Worm (Caenorhabditis elegans) whole organism, midembryonic: ENCODE data around the gene F14H3.4.

ENCODE experiments used
- T22C8.4 ChIP-seq: fragments of 200-800 bp; sonication (Bioruptor generic); IDR thresholded peaks from 2 replicates; pipeline ENCODE4 v1.3.6; 2022; ENCODE audit warnings: missing genetic modification characterization, missing compliant biosample characterization
- cog-1 ChIP-seq: sonication (generic microtip); optimal IDR thresholded peaks from 2 replicates; lab custom pipeline; 2016; ENCODE audit warnings: missing genetic modification characterization, missing compliant biosample characterization
- flt-1 ChIP-seq: fragments of 200-800 bp; sonication (Bioruptor generic); IDR thresholded peaks from 2 replicates; pipeline ENCODE4 v1.3.6; 2022; ENCODE audit warnings: missing genetic modification characterization, missing compliant biosample characterization
- klf-2 ChIP-seq: fragments of 200-800 bp; sonication (Bioruptor generic); conservative IDR thresholded peaks from 2 replicates; pipeline ENCODE4 v1.3.6; 2022; ENCODE audit warnings: missing genetic modification reagents, missing genetic modification characterization, missing compliant biosample characterization
- med-1 ChIP-seq: sonication (generic microtip); optimal IDR thresholded peaks from 2 replicates; lab custom pipeline; 2017; ENCODE audit warnings: missing genetic modification characterization, mild to moderate bottlenecking, missing compliant biosample characterization, antibody characterized with exemption, missing genetic modification reagents; ENCODE audit not compliant: insufficient read depth
- ref-1 ChIP-seq: fragments of 200-800 bp; sonication (Bioruptor generic); conservative IDR thresholded peaks from 2 replicates; pipeline ENCODE4 v1.3.6; 2022; ENCODE audit warnings: missing genetic modification reagents, missing genetic modification characterization, missing compliant biosample characterization
- tab-1 ChIP-seq: fragments of 200-800 bp; sonication (Bioruptor generic); IDR thresholded peaks from 2 replicates; pipeline ENCODE4 v1.3.6; 2022; ENCODE audit warnings: missing genetic modification characterization, missing compliant biosample characterization
- ztf-23 ChIP-seq: fragments of 200-800 bp; sonication (Bioruptor generic); IDR thresholded peaks from 2 replicates; pipeline ENCODE4 v1.3.6; 2022; ENCODE audit warnings: missing genetic modification reagents, missing genetic modification characterization, missing compliant biosample characterization
- ztf-29 ChIP-seq: fragments of 200-800 bp; sonication (Bioruptor generic); IDR thresholded peaks from 2 replicates; pipeline ENCODE4 v1.3.6; 2022; ENCODE audit warnings: missing genetic modification reagents, missing genetic modification characterization, missing compliant biosample characterization

Gene F14H3.4

ce11 chrV:16041412-16041811, 13.5 kb downstream of the F14H3.4 start:
- TF ChIP-seq flt-1 (GFP tag; lab: Robert Waterston, UW), result no peak
- TF ChIP-seq klf-2 (GFP tag; lab: Robert Waterston, UW), result no peak
- no peak for TF ChIP-seq ztf-23

ce11 chrV:16040848-16041247, 14.0 kb downstream of the F14H3.4 start:
- TF ChIP-seq flt-1 (GFP tag; lab: Robert Waterston, UW), result peak; percentile 25

- TF ChIP-seq T22C8.4 (GFP tag; lab: Robert Waterston, UW) (peak; percentile 12; the same call in 1 of the 2 replicates), ref-1 (GFP tag; lab: Robert Waterston, UW) (0 out of 2 replicates have a peak, but pooled peaks have one; percentile 7), cog-1 (tag; lab: Kevin White, UChicago) (peak; percentile 31), ztf-29 (GFP tag; lab: Robert Waterston, UW) (peak; percentile 76), flt-1 (GFP tag; lab: Robert Waterston, UW) (peak; percentile 64; the same call in 1 of the 2 replicates)
Observed at ce11 chrV:16040140-16040827, 14.6 kb downstream of the F14H3.4 start, which contains the start of the genes his-4 and his-3. TSS of gene his-4 (minus strand) at chrV:16040515. TSS of gene his-3 (plus strand) at chrV:16040808.

- TF ChIP-seq tab-1 (GFP tag; lab: Robert Waterston, UW) (no peak), ref-1 (GFP tag; lab: Robert Waterston, UW) (no peak), T22C8.4 (GFP tag; lab: Robert Waterston, UW) (no peak), flt-1 (GFP tag; lab: Robert Waterston, UW) (no peak), med-1 (GFP tag; lab: Kevin White, UChicago) (no peak), ztf-23 (no peak), cog-1 (tag; lab: Kevin White, UChicago) (no peak), ztf-29 (GFP tag; lab: Robert Waterston, UW) (no peak), klf-2 (GFP tag; lab: Robert Waterston, UW) (no peak)
Observed at ce11 chrV:16036166-16036565, 18.7 kb downstream of the F14H3.4 start, which contains the start of gene T10C6.10. TSS of gene T10C6.10 (plus strand) at chrV:16036413.

ce11 chrV:16033491-16033890, 21.4 kb downstream of the F14H3.4 start:
- TF ChIP-seq flt-1 (GFP tag; lab: Robert Waterston, UW) (no peak), tab-1 (GFP tag; lab: Robert Waterston, UW) (no peak), med-1 (GFP tag; lab: Kevin White, UChicago) (no peak), T22C8.4 (GFP tag; lab: Robert Waterston, UW) (no peak), ref-1 (GFP tag; lab: Robert Waterston, UW) (no peak), ztf-23 (no peak), ztf-29 (GFP tag; lab: Robert Waterston, UW) (no peak), klf-2 (GFP tag; lab: Robert Waterston, UW) (no peak), cog-1 (tag; lab: Kevin White, UChicago) (no peak)

- TF ChIP-seq cog-1 (tag; lab: Kevin White, UChicago) (no peak), klf-2 (GFP tag; lab: Robert Waterston, UW) (no peak), T22C8.4 (GFP tag; lab: Robert Waterston, UW) (no peak), ztf-23 (no peak), flt-1 (GFP tag; lab: Robert Waterston, UW) (no peak), tab-1 (GFP tag; lab: Robert Waterston, UW) (no peak), med-1 (GFP tag; lab: Kevin White, UChicago) (no peak), ref-1 (GFP tag; lab: Robert Waterston, UW) (no peak), ztf-29 (GFP tag; lab: Robert Waterston, UW) (no peak)
Observed at ce11 chrV:16032761-16033160, 22.1 kb downstream of the F14H3.4 start, which contains the start of gene T10C6.16. TSS of gene T10C6.16 (minus strand) at chrV:16033005.

- TF ChIP-seq flt-1 (GFP tag; lab: Robert Waterston, UW), result no peak
- no peak for TF ChIP-seq ztf-23
- TF ChIP-seq klf-2 (GFP tag; lab: Robert Waterston, UW), result no peak
Observed at ce11 chrV:16031571-16031970, 23.3 kb downstream of the F14H3.4 start, which contains the start of gene T10C6.7. TSS of gene T10C6.7 (minus strand) at chrV:16031713.

- TF ChIP-seq cog-1 (tag; lab: Kevin White, UChicago), result no peak
- no peak for TF ChIP-seq ztf-23
- TF ChIP-seq T22C8.4 (GFP tag; lab: Robert Waterston, UW), result no peak
- no peak for TF ChIP-seq klf-2 (GFP tag; lab: Robert Waterston, UW)
- no peak for TF ChIP-seq ref-1 (GFP tag; lab: Robert Waterston, UW)
- no peak for TF ChIP-seq tab-1 (GFP tag; lab: Robert Waterston, UW)
- no peak for TF ChIP-seq flt-1 (GFP tag; lab: Robert Waterston, UW)
- TF ChIP-seq med-1 (GFP tag; lab: Kevin White, UChicago), result no peak
- no peak for TF ChIP-seq ztf-29 (GFP tag; lab: Robert Waterston, UW)
Observed at ce11 chrV:16029237-16029636, 25.6 kb downstream of the F14H3.4 start.

- TF ChIP-seq ztf-29 (GFP tag; lab: Robert Waterston, UW) (no peak), tab-1 (GFP tag; lab: Robert Waterston, UW) (0 out of 2 replicates have a peak, but pooled peaks have one; percentile 39)
Observed at ce11 chrV:16024917-16025316, 30.0 kb downstream of the F14H3.4 start.

ce11 chrV:16024300-16024699, 30.6 kb downstream of the F14H3.4 start, which contains the start of gene T10C6.6:
TSS of gene T10C6.6 (plus strand) at chrV:16024326.
- TF ChIP-seq klf-2 (GFP tag; lab: Robert Waterston, UW) (no peak), ref-1 (GFP tag; lab: Robert Waterston, UW) (no peak), flt-1 (GFP tag; lab: Robert Waterston, UW) (no peak), T22C8.4 (GFP tag; lab: Robert Waterston, UW) (no peak), med-1 (GFP tag; lab: Kevin White, UChicago) (no peak), cog-1 (tag; lab: Kevin White, UChicago) (no peak), ztf-29 (GFP tag; lab: Robert Waterston, UW) (no peak), ztf-23 (no peak), tab-1 (GFP tag; lab: Robert Waterston, UW) (no peak)
